Fruit fly (Drosophila melanogaster) whole organism, prepupa: ENCODE data around the gene mad2.

Experiments
- CG10669 ChIP-seq: fragments of 200-800 bp; sonication (Bioruptor generic); optimal IDR thresholded peaks from 3 replicates; lab custom pipeline; 2018; ENCODE audit warnings: missing biosample characterization, mild to moderate bottlenecking, missing genetic modification characterization, moderate library complexity
- CG11762 ChIP-seq: fragments of 200-800 bp; sonication (Bioruptor generic); optimal IDR thresholded peaks from 3 replicates; lab custom pipeline; 2016; ENCODE audit warnings: missing biosample characterization, missing genetic modification characterization; ENCODE audit not compliant: insufficient read depth
- CG15336 ChIP-seq: fragments of 200-800 bp; sonication (Bioruptor generic); IDR thresholded peaks from 2 replicates; pipeline ENCODE4 v1.3.6; 2022; ENCODE audit warnings: missing biosample characterization, missing genetic modification characterization
- CG1621 ChIP-seq: fragments of 200-800 bp; sonication (Bioruptor generic); optimal IDR thresholded peaks from 3 replicates; lab custom pipeline; 2018; ENCODE audit warnings: missing biosample characterization, mild to moderate bottlenecking, missing genetic modification characterization
- CG16779 ChIP-seq: fragments of 200-800 bp; sonication (Bioruptor generic); optimal IDR thresholded peaks from 3 replicates; lab custom pipeline; 2017; ENCODE audit warnings: missing biosample characterization, mild to moderate bottlenecking, missing genetic modification characterization
- CG3032 ChIP-seq: fragments of 200-800 bp; optimal IDR thresholded peaks from 2 replicates; lab custom pipeline; 2019; ENCODE audit warnings: missing biosample characterization, mild to moderate bottlenecking, missing genetic modification characterization, moderate library complexity
- CG31627 ChIP-seq: fragments of 200-800 bp; sonication (Bioruptor generic); optimal IDR thresholded peaks from 3 replicates; lab custom pipeline; 2016; ENCODE audit warnings: missing biosample characterization, missing genetic modification characterization
- CG32006 ChIP-seq: fragments of 200-800 bp; sonication (Bioruptor generic); optimal IDR thresholded peaks from 3 replicates; lab custom pipeline; 2017; ENCODE audit warnings: missing biosample characterization, mild to moderate bottlenecking, missing genetic modification characterization
- CG3919 ChIP-seq: fragments of 200-800 bp; sonication (Bioruptor generic); optimal IDR thresholded peaks from 3 replicates; lab custom pipeline; 2016; ENCODE audit warnings: missing biosample characterization, missing genetic modification characterization
- CG4318 ChIP-seq: fragments of 200-800 bp; sonication (Bioruptor generic); optimal IDR thresholded peaks from 3 replicates; lab custom pipeline; 2017; ENCODE audit warnings: missing biosample characterization, mild to moderate bottlenecking, missing genetic modification characterization
- CG6163 ChIP-seq: fragments of 200-800 bp; sonication (Bioruptor generic); IDR thresholded peaks from 3 replicates; pipeline ENCODE4 v1.3.6; 2022; ENCODE audit warnings: missing biosample characterization, missing genetic modification characterization
- CG6276 ChIP-seq: fragments of 200-800 bp; sonication (Bioruptor generic); optimal IDR thresholded peaks from 2 replicates; lab custom pipeline; 2017; ENCODE audit warnings: missing biosample characterization, mild to moderate bottlenecking, missing genetic modification characterization
- CG6808 ChIP-seq: fragments of 200-800 bp; sonication (Bioruptor generic); optimal IDR thresholded peaks from 3 replicates; lab custom pipeline; 2017; ENCODE audit warnings: missing biosample characterization, missing genetic modification characterization, mild to moderate bottlenecking, moderate library complexity, missing genetic modification reagents
- CG7368 ChIP-seq: fragments of 200-800 bp; sonication (Bioruptor generic); optimal IDR thresholded peaks from 3 replicates; lab custom pipeline; 2016; ENCODE audit warnings: missing biosample characterization, missing genetic modification characterization
- CG8119 ChIP-seq: fragments of 200-800 bp; sonication (Bioruptor generic); IDR thresholded peaks from 3 replicates; pipeline ENCODE4 v1.3.6; 2022; ENCODE audit warnings: missing biosample characterization, missing genetic modification characterization
- CG8632 ChIP-seq: fragments of 200-800 bp; sonication (Bioruptor generic); optimal IDR thresholded peaks from 3 replicates; lab custom pipeline; 2016; ENCODE audit warnings: missing biosample characterization, missing genetic modification characterization
- CG9139 ChIP-seq: fragments of 200-800 bp; sonication (Bioruptor generic); optimal IDR thresholded peaks from 3 replicates; lab custom pipeline; 2017; ENCODE audit warnings: missing biosample characterization, mild to moderate bottlenecking, missing genetic modification characterization
- Eip78C ChIP-seq: fragments of 200-800 bp; sonication (Bioruptor generic); peaks from one replicate; lab custom pipeline; 2016; ENCODE audit warnings: missing biosample characterization, missing genetic modification characterization
- Ets21C ChIP-seq: fragments of 200-800 bp; sonication (Bioruptor generic); optimal IDR thresholded peaks from 3 replicates; lab custom pipeline; 2016; ENCODE audit warnings: missing biosample characterization, missing genetic modification characterization
- Ets96B ChIP-seq: fragments of 200-800 bp; optimal IDR thresholded peaks from 2 replicates; lab custom pipeline; 2019; ENCODE audit warnings: missing biosample characterization, mild to moderate bottlenecking, missing genetic modification characterization, moderate library complexity
- Gug ChIP-seq: fragments of 200-800 bp; sonication (Bioruptor generic); IDR thresholded peaks from 2 replicates; pipeline ENCODE4 v1.3.6; 2022; ENCODE audit warnings: missing biosample characterization, missing genetic modification characterization
- Hr38 ChIP-seq: sonication (Bioruptor generic); optimal IDR thresholded peaks from 2 replicates; lab custom pipeline; 2016; ENCODE audit warnings: missing biosample characterization, missing genetic modification characterization
- Met ChIP-seq: fragments of 200-800 bp; sonication (Bioruptor generic); optimal IDR thresholded peaks from 3 replicates; lab custom pipeline; 2016; ENCODE audit warnings: missing biosample characterization, missing genetic modification characterization
- OdsH ChIP-seq: fragments of 200-800 bp; sonication (Bioruptor generic); optimal IDR thresholded peaks from 3 replicates; lab custom pipeline; 2016; ENCODE audit warnings: missing biosample characterization, missing genetic modification characterization
- Sox102F ChIP-seq: fragments of 200-800 bp; sonication (Bioruptor generic); optimal IDR thresholded peaks from 2 replicates; lab custom pipeline; 2016; ENCODE audit warnings: missing biosample characterization, mild to moderate bottlenecking, missing genetic modification characterization
- cyc ChIP-seq: fragments of 200-800 bp; sonication (Bioruptor generic); optimal IDR thresholded peaks from 3 replicates; lab custom pipeline; 2016; ENCODE audit warnings: missing biosample characterization, missing genetic modification characterization
- dsx ChIP-seq: fragments of 200-800 bp; optimal IDR thresholded peaks from 3 replicates; lab custom pipeline; 2019; ENCODE audit warnings: missing biosample characterization, mild to moderate bottlenecking, missing genetic modification characterization, moderate library complexity; ENCODE audit not compliant: poor library complexity, severe bottlenecking
- eg ChIP-seq: fragments of 200-800 bp; sonication (Bioruptor generic); IDR thresholded peaks from 3 replicates; pipeline ENCODE4 v1.3.6; 2022; ENCODE audit warnings: missing biosample characterization, missing genetic modification characterization
- esn ChIP-seq: fragments of 200-800 bp; sonication (Bioruptor generic); optimal IDR thresholded peaks from 2 replicates; lab custom pipeline; 2016; ENCODE audit warnings: missing biosample characterization, mild to moderate bottlenecking, missing genetic modification characterization, moderate library complexity
- fd59A ChIP-seq: fragments of 200-800 bp; sonication (Bioruptor generic); optimal IDR thresholded peaks from 2 replicates; lab custom pipeline; 2017; ENCODE audit warnings: missing biosample characterization, mild to moderate bottlenecking, missing genetic modification characterization, missing genetic modification reagents
- fkh ChIP-seq: fragments of 200-800 bp; sonication (Bioruptor generic); optimal IDR thresholded peaks from 3 replicates; lab custom pipeline; 2017; ENCODE audit warnings: missing biosample characterization, mild to moderate bottlenecking, missing genetic modification characterization, moderate library complexity
- net ChIP-seq: fragments of 200-800 bp; sonication (Bioruptor generic); optimal IDR thresholded peaks from 3 replicates; lab custom pipeline; 2016; ENCODE audit warnings: missing biosample characterization, missing genetic modification characterization
- spab ChIP-seq: fragments of 200-800 bp; sonication (Bioruptor generic); optimal IDR thresholded peaks from 2 replicates; lab custom pipeline; 2017; ENCODE audit warnings: missing biosample characterization, mild to moderate bottlenecking, missing genetic modification characterization, missing genetic modification reagents
- ss ChIP-seq, 2 experiments: fragments of 200-800 bp; sonication (Bioruptor generic); optimal IDR thresholded peaks; 2 replicates in 1 of 2; 3 replicates in 1 of 2; lab custom pipeline; 2017 to 2018; ENCODE audit warnings: mild to moderate bottlenecking in 2 of 2, missing biosample characterization in 2 of 2, missing genetic modification characterization in 2 of 2, moderate library complexity in 1 of 2
- svp ChIP-seq: fragments of 200-800 bp; sonication (Bioruptor generic); peaks from one replicate; lab custom pipeline; 2016; ENCODE audit warnings: missing biosample characterization, missing genetic modification characterization

The mad2 gene

dm6 chr3L:5808101-5808433 is 4.8 kb downstream of the mad2 start (continued):
- peak; percentile 82 for TF ChIP-seq fd59A
- peak; percentile 46 for TF ChIP-seq Ets21C (GFP tag; lab: Kevin White, UChicago)
- TF ChIP-seq Gug (GFP tag; lab: Robert Waterston, UW) = peak; percentile 57
- TF ChIP-seq CG10669 (GFP tag; lab: Kevin White, UChicago) = peak; percentile 85
- peak; percentile 82 for TF ChIP-seq svp (GFP tag; lab: Kevin White, UChicago)
- peak; percentile 71 for TF ChIP-seq net (GFP tag; lab: Kevin White, UChicago)
- peak; percentile 83 for TF ChIP-seq Ets96B (tag; lab: Kevin White, UChicago)
- TF ChIP-seq CG31627 (GFP tag; lab: Kevin White, UChicago) = peak; percentile 61
- peak; percentile 56 for TF ChIP-seq CG16779 (tag; lab: Kevin White, UChicago)
- peak; percentile 75 for TF ChIP-seq dsx (GFP tag; lab: Kevin White, UChicago)
- peak; percentile 86 for TF ChIP-seq OdsH (GFP tag; lab: Kevin White, UChicago)
- peak; percentile 67 for TF ChIP-seq CG7368
- peak; percentile 72 for TF ChIP-seq esn (GFP tag; lab: Kevin White, UChicago)
- TF ChIP-seq, all 60 proteins: peak for 53

dm6 chr3L:5807370-5808100 is 5.4 kb downstream of the mad2 start:
- peak; percentile 34 for TF ChIP-seq net (GFP tag; lab: Kevin White, UChicago)
- TF ChIP-seq Met (GFP tag; lab: Kevin White, UChicago) = no peak
- no peak for TF ChIP-seq CG31627 (GFP tag; lab: Kevin White, UChicago)
- peak; percentile 44 for TF ChIP-seq spab (GFP tag; lab: Kevin White, UChicago)
- TF ChIP-seq CG3919 = peak; percentile 3
- TF ChIP-seq Eip78C (GFP tag; lab: Kevin White, UChicago) = peak; percentile 2
- TF ChIP-seq CG11762 (GFP tag; lab: Kevin White, UChicago) = no peak
- TF ChIP-seq CG1621 = peak; percentile 15
- TF ChIP-seq Ets96B (tag; lab: Kevin White, UChicago) = no peak
- TF ChIP-seq CG6276 (GFP tag; lab: Kevin White, UChicago) = no peak
- TF ChIP-seq CG8632 (GFP tag; lab: Kevin White, UChicago) = no peak
- peak; percentile 54 for TF ChIP-seq Hr38 (GFP tag; lab: Kevin White, UChicago)
- peak; percentile 2 for TF ChIP-seq CG32006
- no peak for TF ChIP-seq Ets21C (GFP tag; lab: Kevin White, UChicago)
- peak; percentile 50 for TF ChIP-seq CG7368
- TF ChIP-seq CG6808 (GFP tag; lab: Kevin White, UChicago) = peak; percentile 44
- peak; percentile 9 for TF ChIP-seq CG9139 (GFP tag; lab: Kevin White, UChicago)
- peak; percentile 34; the same call in 1 of the 3 replicates for TF ChIP-seq CG8119 (GFP tag; lab: Robert Waterston, UW)
- TF ChIP-seq eg (GFP tag; lab: Robert Waterston, UW) = peak; percentile 63; the same call in 2 of the 3 replicates
- peak; percentile 90 for TF ChIP-seq fkh (GFP tag; lab: Kevin White, UChicago)
- TF ChIP-seq CG16779 (tag; lab: Kevin White, UChicago) = peak; percentile 21
- peak; percentile 60 for TF ChIP-seq Gug (GFP tag; lab: Robert Waterston, UW)
- TF ChIP-seq fd59A = peak; percentile 27
- peak in 1 of 2 experiments; percentile 45 for TF ChIP-seq ss (GFP tag; optimal IDR thresholded peaks at IDR 0.05; lab: Kevin White, UChicago)
- 0 out of 3 replicates have a peak, but pooled peaks have one; percentile 46 for TF ChIP-seq CG6163 (GFP tag; lab: Robert Waterston, UW)
- TF ChIP-seq CG15336 (GFP tag; lab: Robert Waterston, UW) = peak; percentile 42; the same call in 1 of the 2 replicates

dm6 chr3L:5802733-5803132 is 10.2 kb downstream of the mad2 start, which contains the start of gene CG42272:
Gene CG42272 (plus strand): TSS chr3L:5803033.
- TF ChIP-seq CG8632 (GFP tag; lab: Kevin White, UChicago) (no peak), dsx (GFP tag; lab: Kevin White, UChicago) (no peak), Sox102F (GFP tag; lab: Kevin White, UChicago) (no peak), esn (GFP tag; lab: Kevin White, UChicago) (no peak), CG3032 (tag; lab: Kevin White, UChicago) (no peak), CG4318 (GFP tag; lab: Kevin White, UChicago) (no peak), cyc (GFP tag; lab: Kevin White, UChicago) (no peak), fkh (GFP tag; lab: Kevin White, UChicago) (no peak), CG3919 (no peak)
